Worm (Caenorhabditis elegans): Measurements from ENCODE around the gene smex-2.

DNA sequence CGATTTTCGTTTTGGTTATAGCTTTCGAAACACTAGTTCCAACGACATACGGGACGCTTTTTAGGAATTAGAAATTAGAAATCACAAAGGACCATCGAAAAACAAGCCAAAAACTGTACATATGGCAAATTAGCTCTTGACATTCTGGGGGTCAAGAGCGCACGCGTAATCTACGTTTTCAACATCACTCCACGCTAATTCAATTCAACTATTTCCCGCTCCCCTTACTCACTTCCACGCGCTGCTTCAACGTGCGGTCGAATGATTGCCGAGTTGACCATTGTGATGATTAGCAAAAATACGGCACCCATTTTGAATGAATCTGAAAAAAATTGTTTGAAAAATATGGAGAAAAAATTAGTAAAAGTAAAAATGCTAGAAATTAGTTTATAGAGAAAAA is 6.3 kb upstream of the smex-2 start:
- TF ChIP-seq let-526 (GFP tag; IDR thresholded peaks at IDR 0.05): no peak
- TF ChIP-seq C06A6.2 (GFP tag; conservative IDR thresholded peaks at IDR 0.05): no peak
